Worm (Caenorhabditis elegans) whole organism, midembryonic: ENCODE data around the gene snpc-3.1.

ENCODE experiments used
- cog-1 ChIP-seq: sonication (generic microtip); optimal IDR thresholded peaks from 2 replicates; lab custom pipeline; 2016; ENCODE audit warnings: missing genetic modification characterization, missing compliant biosample characterization
- flt-1 ChIP-seq: fragments of 200-800 bp; sonication (Bioruptor generic); IDR thresholded peaks from 2 replicates; pipeline ENCODE4 v1.3.6; 2022; ENCODE audit warnings: missing genetic modification characterization, missing compliant biosample characterization
- klf-2 ChIP-seq: fragments of 200-800 bp; sonication (Bioruptor generic); conservative IDR thresholded peaks from 2 replicates; pipeline ENCODE4 v1.3.6; 2022; ENCODE audit warnings: missing genetic modification reagents, missing genetic modification characterization, missing compliant biosample characterization
- med-1 ChIP-seq: sonication (generic microtip); optimal IDR thresholded peaks from 2 replicates; lab custom pipeline; 2017; ENCODE audit warnings: missing genetic modification characterization, mild to moderate bottlenecking, missing compliant biosample characterization, antibody characterized with exemption, missing genetic modification reagents; ENCODE audit not compliant: insufficient read depth
- ref-1 ChIP-seq: fragments of 200-800 bp; sonication (Bioruptor generic); conservative IDR thresholded peaks from 2 replicates; pipeline ENCODE4 v1.3.6; 2022; ENCODE audit warnings: missing genetic modification reagents, missing genetic modification characterization, missing compliant biosample characterization
- tab-1 ChIP-seq: fragments of 200-800 bp; sonication (Bioruptor generic); IDR thresholded peaks from 2 replicates; pipeline ENCODE4 v1.3.6; 2022; ENCODE audit warnings: missing genetic modification characterization, missing compliant biosample characterization
- ztf-29 ChIP-seq: fragments of 200-800 bp; sonication (Bioruptor generic); IDR thresholded peaks from 2 replicates; pipeline ENCODE4 v1.3.6; 2022; ENCODE audit warnings: missing genetic modification reagents, missing genetic modification characterization, missing compliant biosample characterization

DNA sequence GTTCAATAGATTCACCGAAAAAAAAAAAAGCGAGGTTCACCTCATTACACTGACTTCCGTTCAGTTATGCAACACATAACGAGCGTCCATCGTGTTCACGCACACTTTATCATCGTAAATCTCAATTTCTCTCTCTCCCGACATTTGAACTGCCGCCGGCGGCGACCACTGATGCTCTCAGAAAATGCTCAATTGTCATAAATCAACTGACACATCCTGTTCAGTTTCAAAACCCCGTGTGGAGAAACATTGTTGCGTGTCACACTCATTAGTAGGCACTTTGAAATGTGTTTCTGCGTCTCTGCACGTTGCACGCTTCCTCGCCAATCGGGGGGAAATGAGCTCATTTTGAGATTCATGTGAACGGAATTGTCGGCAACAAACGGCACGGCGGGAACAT lies 49.7 kb upstream of the snpc-3.1 start:
- TF ChIP-seq cog-1 (tag; lab: Kevin White, UChicago), result no peak
- TF ChIP-seq flt-1 (GFP tag; lab: Robert Waterston, UW), result no peak
- TF ChIP-seq med-1 (GFP tag; lab: Kevin White, UChicago), result no peak
- TF ChIP-seq klf-2 (GFP tag; lab: Robert Waterston, UW), result no peak
- no peak for TF ChIP-seq tab-1 (GFP tag; lab: Robert Waterston, UW)
- TF ChIP-seq ref-1 (GFP tag; lab: Robert Waterston, UW), result no peak
- TF ChIP-seq ztf-29 (GFP tag; lab: Robert Waterston, UW), result no peak
